Fruit fly (Drosophila melanogaster) Kc167 (cell line): ENCODE data around the gene CG10713.

Source experiments
- Myc ChIP-seq: fragments of >200 bp; optimal IDR thresholded peaks from 2 replicates; lab custom pipeline; 2017; ENCODE audit warnings: missing external identifiers
- Sin3A ChIP-seq: fragments of >200 bp; optimal IDR thresholded peaks from 2 replicates; lab custom pipeline; 2018; ENCODE audit warnings: missing external identifiers
- h ChIP-seq: fragments of >200 bp; optimal IDR thresholded peaks from 3 replicates; lab custom pipeline; 2018; ENCODE audit warnings: missing external identifiers
- insv ChIP-seq: fragments of >200 bp; optimal IDR thresholded peaks from 3 replicates; lab custom pipeline; 2018; ENCODE audit warnings: missing external identifiers
- psq ChIP-seq: fragments of >200 bp; optimal IDR thresholded peaks from 2 replicates; lab custom pipeline; 2017; ENCODE audit warnings: missing external identifiers
- ttk ChIP-seq: sonication (Bioruptor generic); optimal IDR thresholded peaks from 2 replicates; lab custom pipeline; 2017; ENCODE audit warnings: missing external identifiers

DNA sequence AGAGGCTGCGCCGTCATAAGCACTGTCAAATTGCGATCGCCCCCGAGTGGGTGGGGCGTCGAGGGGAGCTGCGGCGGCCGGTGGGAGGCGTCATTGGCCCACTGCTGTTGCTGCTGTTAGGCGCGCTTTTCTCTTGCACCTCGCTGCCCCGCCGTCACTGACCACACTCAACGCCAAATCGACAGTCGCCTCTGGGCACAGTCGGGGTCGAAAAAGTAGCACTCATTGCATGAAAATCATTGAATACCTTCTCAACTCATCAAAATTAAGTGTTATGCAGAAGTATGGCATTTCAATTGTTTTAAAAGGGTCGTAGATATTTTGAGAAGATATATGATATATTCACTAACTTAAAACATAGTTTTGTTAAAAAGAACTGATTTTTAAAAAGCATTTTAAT is 17.3 kb upstream of the CG10713 start:
- no peak for TF ChIP-seq h (lab: Kevin White, UChicago)
- no peak for TF ChIP-seq insv (lab: Kevin White, UChicago)
- TF ChIP-seq Sin3A (lab: Kevin White, UChicago), result no peak
- TF ChIP-seq ttk (lab: Kevin White, UChicago), result no peak
- TF ChIP-seq psq (lab: Kevin White, UChicago), result no peak
- no peak for TF ChIP-seq Myc
